Worm (Caenorhabditis elegans) whole organism, L4 larva: ENCODE measurements around the gene snb-1.

ENCODE experiments used
- F44E2.7 ChIP-seq: fragments of 200-800 bp; sonication (Bioruptor generic); IDR thresholded peaks from 2 replicates; pipeline ENCODE4 v2.1.2; 2022; ENCODE audit warnings: missing genetic modification characterization, missing compliant biosample characterization
- T26A8.4 ChIP-seq: fragments of 200-800 bp; sonication (Bioruptor generic); IDR thresholded peaks from 2 replicates; pipeline ENCODE4 v1.3.6; 2022; ENCODE audit warnings: missing genetic modification characterization, missing compliant biosample characterization
- Y105C5A.15 ChIP-seq: fragments of 200-800 bp; sonication (Bioruptor generic); IDR thresholded peaks from 2 replicates; pipeline ENCODE4 v1.3.6; 2022; ENCODE audit warnings: missing genetic modification characterization, missing compliant biosample characterization
- Y48G9A.11 ChIP-seq: fragments of 200-800 bp; sonication (Bioruptor generic); IDR thresholded peaks from 2 replicates; pipeline ENCODE4 v1.3.6; 2022; ENCODE audit warnings: missing genetic modification reagents, missing genetic modification characterization, missing compliant biosample characterization
- Y75B8A.6 ChIP-seq: fragments of 200-800 bp; sonication (Bioruptor generic); IDR thresholded peaks from 2 replicates; pipeline ENCODE4 v1.3.6; 2022; ENCODE audit warnings: missing genetic modification reagents, missing genetic modification characterization, missing compliant biosample characterization
- ZK546.5 ChIP-seq, 2 experiments: sonication (generic microtip); optimal IDR thresholded peaks; 2 replicates each; lab custom pipeline; 2017; ENCODE audit warnings: missing biosample characterization in 2 of 2, missing genetic modification characterization in 2 of 2
- aha-1 ChIP-seq: fragments of 150-350 bp; peaks from one replicate; lab custom pipeline; 2014; ENCODE audit warnings: missing biosample characterization, missing genetic modification characterization
- ama-1 ChIP-seq: fragments of 150-350 bp; optimal IDR thresholded peaks from 2 replicates; lab custom pipeline; 2014; ENCODE audit warnings: inconsistent platforms, mixed read lengths
- ceh-62 ChIP-seq: sonication (generic microtip); optimal IDR thresholded peaks from 2 replicates; lab custom pipeline; 2017; ENCODE audit warnings: missing biosample characterization, missing genetic modification characterization
- ces-1 ChIP-seq: fragments of 150-350 bp; sonication (generic microtip); optimal IDR thresholded peaks from 4 replicates; lab custom pipeline; 2014; ENCODE audit warnings: missing biosample characterization, missing genetic modification reagents, missing genetic modification characterization
- cey-2 ChIP-seq: sonication (generic microtip); optimal IDR thresholded peaks from 3 replicates; lab custom pipeline; 2017; ENCODE audit warnings: missing genetic modification characterization, mild to moderate bottlenecking, missing compliant biosample characterization, antibody characterized with exemption, borderline replicate concordance; ENCODE audit not compliant: insufficient read depth
- daf-12 ChIP-seq: fragments of 150-350 bp; optimal IDR thresholded peaks from 2 replicates; lab custom pipeline; 2014; ENCODE audit warnings: missing biosample characterization, missing genetic modification reagents, missing genetic modification characterization
- daf-16 ChIP-seq, 3 experiments: sonication (generic microtip); optimal IDR thresholded peaks; 2 replicates each; lab custom pipeline; 2016 to 2017; ENCODE audit warnings: missing genetic modification characterization in 3 of 3, missing genetic modification reagents in 3 of 3, mild to moderate bottlenecking in 2 of 3, missing compliant biosample characterization in 2 of 3, missing biosample characterization in 1 of 3, moderate library complexity in 1 of 3
- daf-19 ChIP-seq: fragments of 200-800 bp; sonication (Bioruptor generic); conservative IDR thresholded peaks from 2 replicates; pipeline ENCODE4 v1.3.6; 2022; ENCODE audit warnings: missing genetic modification characterization, missing compliant biosample characterization
- dmd-9 ChIP-seq: fragments of 200-800 bp; sonication (Bioruptor generic); IDR thresholded peaks from 2 replicates; pipeline ENCODE4 v1.3.6; 2022; ENCODE audit warnings: missing genetic modification reagents, missing genetic modification characterization, missing compliant biosample characterization
- dpl-1 ChIP-seq: fragments of 150-350 bp; optimal IDR thresholded peaks from 2 replicates; lab custom pipeline; 2014; ENCODE audit warnings: missing biosample characterization, missing genetic modification reagents, missing genetic modification characterization
- duxl-1 ChIP-seq: sonication (generic microtip); optimal IDR thresholded peaks from 2 replicates; lab custom pipeline; 2016; ENCODE audit warnings: mild to moderate bottlenecking, missing genetic modification characterization, moderate library complexity, missing compliant biosample characterization; ENCODE audit not compliant: poor library complexity
- dve-1 ChIP-seq: sonication (generic microtip); optimal IDR thresholded peaks from 2 replicates; lab custom pipeline; 2017; ENCODE audit warnings: antibody characterized with exemption, mild to moderate bottlenecking, missing genetic modification characterization, missing compliant biosample characterization; ENCODE audit not compliant: insufficient read depth
- hlh-30 ChIP-seq: sonication (generic microtip); optimal IDR thresholded peaks from 2 replicates; lab custom pipeline; 2017; ENCODE audit warnings: antibody characterized with exemption, mild to moderate bottlenecking, missing genetic modification characterization, missing compliant biosample characterization; ENCODE audit not compliant: insufficient read depth
- hmg-1.1 ChIP-seq: fragments of 200-800 bp; sonication (Bioruptor generic); IDR thresholded peaks from 2 replicates; pipeline ENCODE4 v1.3.6; 2022; ENCODE audit warnings: missing genetic modification reagents, missing genetic modification characterization, missing compliant biosample characterization
- jun-1 ChIP-seq: fragments of 150-350 bp; optimal IDR thresholded peaks from 2 replicates; lab custom pipeline; 2014; ENCODE audit warnings: missing biosample characterization, missing genetic modification reagents, missing genetic modification characterization
- lim-7 ChIP-seq: fragments of 200-800 bp; sonication (Bioruptor generic); IDR thresholded peaks from 2 replicates; pipeline ENCODE4 v1.3.6; 2022; ENCODE audit warnings: missing genetic modification characterization, missing compliant biosample characterization
- lin-13 ChIP-seq: fragments of 150-350 bp; optimal IDR thresholded peaks from 2 replicates; lab custom pipeline; 2014; ENCODE audit warnings: missing biosample characterization, missing genetic modification reagents, missing genetic modification characterization
- lin-29 ChIP-seq: fragments of 200-800 bp; sonication (Bioruptor generic); IDR thresholded peaks from 2 replicates; pipeline ENCODE4 v1.3.6; 2022; ENCODE audit warnings: missing genetic modification reagents, missing genetic modification characterization, missing compliant biosample characterization
- lin-39 ChIP-seq: fragments of 150-350 bp; optimal IDR thresholded peaks from 2 replicates; lab custom pipeline; 2014; ENCODE audit warnings: missing biosample characterization, missing genetic modification reagents, missing genetic modification characterization
- lsy-2 ChIP-seq, 2 experiments: fragments of 150-350 bp in 1 of 2; sonication (generic microtip) in 1 of 2; optimal IDR thresholded peaks; 2 replicates each; lab custom pipeline; 2014 to 2017; ENCODE audit warnings: missing biosample characterization in 2 of 2, missing genetic modification characterization in 2 of 2
- mdt-29 ChIP-seq: fragments of 200-800 bp; sonication (Bioruptor generic); IDR thresholded peaks from 2 replicates; pipeline ENCODE4 v1.3.6; 2022; ENCODE audit warnings: missing genetic modification reagents, missing genetic modification characterization, missing compliant biosample characterization
- mep-1 ChIP-seq: fragments of 150-350 bp; sonication (generic microtip); optimal IDR thresholded peaks from 3 replicates; lab custom pipeline; 2014; ENCODE audit warnings: missing biosample characterization, missing genetic modification characterization
- mxl-3 ChIP-seq: fragments of 200-800 bp; sonication (Bioruptor generic); optimal IDR thresholded peaks from 2 replicates; lab custom pipeline; 2018; ENCODE audit warnings: mild to moderate bottlenecking, missing genetic modification characterization, missing compliant biosample characterization
- nhr-10 ChIP-seq: fragments of 150-350 bp; optimal IDR thresholded peaks from 2 replicates; lab custom pipeline; 2014; ENCODE audit warnings: missing biosample characterization, missing genetic modification characterization
- nhr-25 ChIP-seq: sonication (generic microtip); optimal IDR thresholded peaks from 2 replicates; lab custom pipeline; 2017; ENCODE audit warnings: missing genetic modification characterization, mild to moderate bottlenecking, missing compliant biosample characterization, antibody characterized with exemption, moderate library complexity, borderline replicate concordance; ENCODE audit not compliant: insufficient read depth
- nhr-41 ChIP-seq: fragments of 200-800 bp; sonication (Bioruptor generic); IDR thresholded peaks from 2 replicates; pipeline ENCODE4 v1.3.6; 2022; ENCODE audit warnings: missing genetic modification reagents, missing genetic modification characterization, missing compliant biosample characterization
- nhr-76 ChIP-seq: fragments of 150-350 bp; optimal IDR thresholded peaks from 2 replicates; lab custom pipeline; 2014; ENCODE audit warnings: missing biosample characterization, missing genetic modification characterization
- nhr-77 ChIP-seq: fragments of 150-350 bp; optimal IDR thresholded peaks from 2 replicates; lab custom pipeline; 2014; ENCODE audit warnings: missing biosample characterization, missing genetic modification characterization
- tag-97 ChIP-seq: fragments of 200-800 bp; sonication (Bioruptor generic); IDR thresholded peaks from 2 replicates; pipeline ENCODE4 v1.3.6; 2022; ENCODE audit warnings: missing genetic modification characterization, missing compliant biosample characterization
- vab-7 ChIP-seq: fragments of 200-800 bp; sonication (Bioruptor generic); IDR thresholded peaks from 2 replicates; pipeline ENCODE4 v1.3.6; 2022; ENCODE audit warnings: missing genetic modification reagents, missing genetic modification characterization, missing compliant biosample characterization
- zfp-2 ChIP-seq: sonication (generic microtip); optimal IDR thresholded peaks from 2 replicates; lab custom pipeline; 2016; ENCODE audit warnings: mild to moderate bottlenecking, missing genetic modification characterization, missing compliant biosample characterization

The snb-1 gene

ce11 chrV:6657532-6658259, 1.4 kb upstream of the snb-1 start (continued):
- no peak for TF ChIP-seq nhr-25 (tag; lab: Kevin White, UChicago)
- TF ChIP-seq lin-29 = no peak
- TF ChIP-seq aha-1 (tag; lab: Kevin White, UChicago) = no peak
- TF ChIP-seq vab-7 (GFP tag; lab: Robert Waterston, UW) = no peak
- no peak for TF ChIP-seq daf-16 (GFP tag; optimal IDR thresholded peaks at IDR 0.05; lab: Kevin White, UChicago)
- TF ChIP-seq daf-16 (tag; optimal IDR thresholded peaks at IDR 0.05; lab: Kevin White, UChicago) = peak; percentile 72
- TF ChIP-seq, all 104 proteins: peak for 11

ce11 chrV:6655174-6655573, 1.1 kb downstream of the snb-1 start, which contains the start of gene syx-18:
TSS of gene syx-18 (minus strand) at chrV:6655449.
- TF ChIP-seq lim-7 (GFP tag; lab: Robert Waterston, UW) = no peak
- TF ChIP-seq cey-2 = no peak
- TF ChIP-seq tag-97 (GFP tag; lab: Robert Waterston, UW) = no peak
- no peak for TF ChIP-seq lin-39 (tag; lab: Kevin White, UChicago)
- no peak for TF ChIP-seq mxl-3 (GFP tag; lab: Kevin White, UChicago)
- no peak for TF ChIP-seq nhr-76 (tag; lab: Kevin White, UChicago)
- peak; percentile 27; the same call in 1 of the 2 replicates for TF ChIP-seq Y75B8A.6 (GFP tag; lab: Robert Waterston, UW)
- TF ChIP-seq zfp-2 (tag; lab: Kevin White, UChicago) = no peak
- no peak for TF ChIP-seq ZK546.5 (tag; optimal IDR thresholded peaks at IDR 0.05; lab: Kevin White, UChicago)
- peak in 1 of 2 experiments; percentile 53 for TF ChIP-seq lsy-2 (tag; optimal IDR thresholded peaks at IDR 0.05; lab: Kevin White, UChicago)
- TF ChIP-seq nhr-77 (tag; lab: Kevin White, UChicago) = no peak
- TF ChIP-seq vab-7 (GFP tag; lab: Robert Waterston, UW) = no peak
- no peak for TF ChIP-seq daf-19
- TF ChIP-seq dmd-9 = 0 out of 2 replicates have a peak, but pooled peaks have one; percentile 4
- TF ChIP-seq nhr-41 (GFP tag; lab: Robert Waterston, UW) = no peak
- no peak for TF ChIP-seq nhr-10 (tag; lab: Kevin White, UChicago)
- TF ChIP-seq hlh-30 (tag; lab: Kevin White, UChicago) = peak; percentile 3
- TF ChIP-seq ceh-62 (tag; lab: Kevin White, UChicago) = no peak
- peak; percentile 34 for TF ChIP-seq dve-1 (tag; lab: Kevin White, UChicago)
- peak; percentile 8 for TF ChIP-seq lin-13 (GFP tag; lab: Kevin White, UChicago)
- peak; percentile 28 for TF ChIP-seq duxl-1 (tag; lab: Kevin White, UChicago)
- no peak for TF ChIP-seq daf-12 (tag; lab: Kevin White, UChicago)
- no peak for TF ChIP-seq mdt-29
- no peak for TF ChIP-seq Y105C5A.15 (GFP tag; lab: Robert Waterston, UW)
- TF ChIP-seq ces-1 (GFP tag; lab: Kevin White, UChicago) = no peak
- no peak for TF ChIP-seq hmg-1.1
- TF ChIP-seq mep-1 (tag; lab: Kevin White, UChicago) = peak; percentile 17
- TF ChIP-seq dpl-1 (GFP tag; lab: Kevin White, UChicago) = no peak
- TF ChIP-seq Y48G9A.11 = no peak
- no peak for TF ChIP-seq daf-16 (GFP tag; optimal IDR thresholded peaks at IDR 0.05; lab: Kevin White, UChicago)
- peak; percentile 25 for TF ChIP-seq daf-16 (tag; optimal IDR thresholded peaks at IDR 0.05; lab: Kevin White, UChicago)
- TF ChIP-seq jun-1 (tag; lab: Kevin White, UChicago) = no peak
- no peak for TF ChIP-seq lin-29
- no peak for TF ChIP-seq F44E2.7 (GFP tag; lab: Robert Waterston, UW)
- peak; percentile 40; the same call in 1 of the 2 replicates for TF ChIP-seq T26A8.4 (GFP tag; lab: Robert Waterston, UW)
- TF ChIP-seq ama-1 (lab: Kevin White, UChicago) = no peak
